Worm (Caenorhabditis elegans): ENCODE results near the gene ttr-16.

ce11 chrIV:11101383-11101782 lies 37.4 kb upstream of the ttr-16 start, which contains the start of gene srlf-18:
- TF ChIP-seq nhr-237 (tag; optimal IDR thresholded peaks at IDR 0.05) (no peak), elt-1 (tag; optimal IDR thresholded peaks at IDR 0.05; ENCODE audit: borderline replicate concordance, insufficient read depth) (no peak), sptf-1 (tag; optimal IDR thresholded peaks at IDR 0.05) (no peak), nhr-28 (tag; optimal IDR thresholded peaks at IDR 0.05) (no peak), elt-3 (tag; optimal IDR thresholded peaks at IDR 0.05) (no peak), ces-1 (GFP tag; optimal IDR thresholded peaks at IDR 0.05) (no peak), ztf-11 (tag; optimal IDR thresholded peaks at IDR 0.05) (no peak), ceh-43 (GFP tag; optimal IDR thresholded peaks at IDR 0.05) (no peak), snpc-4 (tag; optimal IDR thresholded peaks at IDR 0.05) (no peak), flh-1 (GFP tag; optimal IDR thresholded peaks at IDR 0.05) (no peak), mab-5 (tag; optimal IDR thresholded peaks at IDR 0.05) (no peak), unc-62 (GFP tag; optimal IDR thresholded peaks at IDR 0.05) (no peak), pha-4 (tag; optimal IDR thresholded peaks at IDR 0.05) (no peak)

Data from whole organism, mixed stage, embryonic.